Fruit fly (Drosophila melanogaster) whole organism, prepupa: ENCODE measurements around the gene CG44837.

Experiments
- Blimp-1 ChIP-seq: fragments of 200-800 bp; sonication (Bioruptor generic); optimal IDR thresholded peaks from 3 replicates; lab custom pipeline; 2017; ENCODE audit warnings: missing biosample characterization, missing genetic modification characterization, mild to moderate bottlenecking, moderate library complexity, missing genetic modification reagents
- CG10631 ChIP-seq: fragments of 200-800 bp; sonication (Bioruptor generic); optimal IDR thresholded peaks from 2 replicates; lab custom pipeline; 2016; ENCODE audit warnings: missing biosample characterization, missing genetic modification characterization
- CG11294 ChIP-seq: fragments of 200-800 bp; sonication (Bioruptor generic); IDR thresholded peaks from 2 replicates; pipeline ENCODE4 v1.3.6; 2022; ENCODE audit warnings: missing biosample characterization, missing genetic modification characterization
- CG15336 ChIP-seq: fragments of 200-800 bp; sonication (Bioruptor generic); IDR thresholded peaks from 2 replicates; pipeline ENCODE4 v1.3.6; 2022; ENCODE audit warnings: missing biosample characterization, missing genetic modification characterization
- CG1621 ChIP-seq: fragments of 200-800 bp; sonication (Bioruptor generic); optimal IDR thresholded peaks from 3 replicates; lab custom pipeline; 2018; ENCODE audit warnings: missing biosample characterization, mild to moderate bottlenecking, missing genetic modification characterization
- CG16779 ChIP-seq: fragments of 200-800 bp; sonication (Bioruptor generic); optimal IDR thresholded peaks from 3 replicates; lab custom pipeline; 2017; ENCODE audit warnings: missing biosample characterization, mild to moderate bottlenecking, missing genetic modification characterization
- CG3032 ChIP-seq: fragments of 200-800 bp; optimal IDR thresholded peaks from 2 replicates; lab custom pipeline; 2019; ENCODE audit warnings: missing biosample characterization, mild to moderate bottlenecking, missing genetic modification characterization, moderate library complexity
- CG31627 ChIP-seq: fragments of 200-800 bp; sonication (Bioruptor generic); optimal IDR thresholded peaks from 3 replicates; lab custom pipeline; 2016; ENCODE audit warnings: missing biosample characterization, missing genetic modification characterization
- CG32006 ChIP-seq: fragments of 200-800 bp; sonication (Bioruptor generic); optimal IDR thresholded peaks from 3 replicates; lab custom pipeline; 2017; ENCODE audit warnings: missing biosample characterization, mild to moderate bottlenecking, missing genetic modification characterization
- CG34406 ChIP-seq: fragments of 200-800 bp; sonication (Bioruptor generic); optimal IDR thresholded peaks from 3 replicates; lab custom pipeline; 2016; ENCODE audit warnings: missing biosample characterization, missing genetic modification characterization
- CG3919 ChIP-seq: fragments of 200-800 bp; sonication (Bioruptor generic); optimal IDR thresholded peaks from 3 replicates; lab custom pipeline; 2016; ENCODE audit warnings: missing biosample characterization, missing genetic modification characterization
- CG4318 ChIP-seq: fragments of 200-800 bp; sonication (Bioruptor generic); optimal IDR thresholded peaks from 3 replicates; lab custom pipeline; 2017; ENCODE audit warnings: missing biosample characterization, mild to moderate bottlenecking, missing genetic modification characterization
- CG6163 ChIP-seq: fragments of 200-800 bp; sonication (Bioruptor generic); IDR thresholded peaks from 3 replicates; pipeline ENCODE4 v1.3.6; 2022; ENCODE audit warnings: missing biosample characterization, missing genetic modification characterization
- CG6276 ChIP-seq: fragments of 200-800 bp; sonication (Bioruptor generic); optimal IDR thresholded peaks from 2 replicates; lab custom pipeline; 2017; ENCODE audit warnings: missing biosample characterization, mild to moderate bottlenecking, missing genetic modification characterization
- CG6792 ChIP-seq: fragments of 200-800 bp; sonication (Bioruptor generic); optimal IDR thresholded peaks from 3 replicates; lab custom pipeline; 2016; ENCODE audit warnings: missing biosample characterization, missing genetic modification characterization
- CG6808 ChIP-seq: fragments of 200-800 bp; sonication (Bioruptor generic); optimal IDR thresholded peaks from 3 replicates; lab custom pipeline; 2017; ENCODE audit warnings: missing biosample characterization, missing genetic modification characterization, mild to moderate bottlenecking, moderate library complexity, missing genetic modification reagents
- CG8119 ChIP-seq: fragments of 200-800 bp; sonication (Bioruptor generic); IDR thresholded peaks from 3 replicates; pipeline ENCODE4 v1.3.6; 2022; ENCODE audit warnings: missing biosample characterization, missing genetic modification characterization
- CG8319 ChIP-seq: fragments of 200-800 bp; sonication (Bioruptor generic); optimal IDR thresholded peaks from 3 replicates; lab custom pipeline; 2016; ENCODE audit warnings: missing biosample characterization, missing genetic modification characterization
- CG8632 ChIP-seq: fragments of 200-800 bp; sonication (Bioruptor generic); optimal IDR thresholded peaks from 3 replicates; lab custom pipeline; 2016; ENCODE audit warnings: missing biosample characterization, missing genetic modification characterization
- CG9139 ChIP-seq: fragments of 200-800 bp; sonication (Bioruptor generic); optimal IDR thresholded peaks from 3 replicates; lab custom pipeline; 2017; ENCODE audit warnings: missing biosample characterization, mild to moderate bottlenecking, missing genetic modification characterization
- Eip75B ChIP-seq: fragments of 200-800 bp; sonication (Bioruptor generic); optimal IDR thresholded peaks from 3 replicates; lab custom pipeline; 2016; ENCODE audit warnings: missing biosample characterization, missing genetic modification characterization
- Eip78C ChIP-seq: fragments of 200-800 bp; sonication (Bioruptor generic); peaks from one replicate; lab custom pipeline; 2016; ENCODE audit warnings: missing biosample characterization, missing genetic modification characterization
- Eip93F ChIP-seq: fragments of 200-800 bp; sonication (Bioruptor generic); optimal IDR thresholded peaks from 2 replicates; lab custom pipeline; 2016; ENCODE audit warnings: missing biosample characterization, mild to moderate bottlenecking, missing genetic modification characterization
- Ets21C ChIP-seq: fragments of 200-800 bp; sonication (Bioruptor generic); optimal IDR thresholded peaks from 3 replicates; lab custom pipeline; 2016; ENCODE audit warnings: missing biosample characterization, missing genetic modification characterization
- Ets96B ChIP-seq: fragments of 200-800 bp; optimal IDR thresholded peaks from 2 replicates; lab custom pipeline; 2019; ENCODE audit warnings: missing biosample characterization, mild to moderate bottlenecking, missing genetic modification characterization, moderate library complexity
- Gug ChIP-seq: fragments of 200-800 bp; sonication (Bioruptor generic); IDR thresholded peaks from 2 replicates; pipeline ENCODE4 v1.3.6; 2022; ENCODE audit warnings: missing biosample characterization, missing genetic modification characterization
- Hr38 ChIP-seq: sonication (Bioruptor generic); optimal IDR thresholded peaks from 2 replicates; lab custom pipeline; 2016; ENCODE audit warnings: missing biosample characterization, missing genetic modification characterization
- Hr39 ChIP-seq: fragments of 200-800 bp; sonication (Bioruptor generic); optimal IDR thresholded peaks from 2 replicates; lab custom pipeline; 2016; ENCODE audit warnings: missing biosample characterization, missing genetic modification characterization
- Hr4 ChIP-seq: fragments of 200-800 bp; sonication (Bioruptor generic); optimal IDR thresholded peaks from 3 replicates; lab custom pipeline; 2016; ENCODE audit warnings: missing biosample characterization, missing genetic modification characterization
- Lpt ChIP-seq: fragments of 200-800 bp; sonication (Bioruptor generic); optimal IDR thresholded peaks from 3 replicates; lab custom pipeline; 2016; ENCODE audit warnings: missing biosample characterization, missing genetic modification characterization
- Met ChIP-seq: fragments of 200-800 bp; sonication (Bioruptor generic); optimal IDR thresholded peaks from 3 replicates; lab custom pipeline; 2016; ENCODE audit warnings: missing biosample characterization, missing genetic modification characterization
- Smox ChIP-seq: fragments of 200-800 bp; sonication (Bioruptor generic); optimal IDR thresholded peaks from 3 replicates; lab custom pipeline; 2016; ENCODE audit warnings: missing biosample characterization, missing genetic modification characterization
- Sox102F ChIP-seq: fragments of 200-800 bp; sonication (Bioruptor generic); optimal IDR thresholded peaks from 2 replicates; lab custom pipeline; 2016; ENCODE audit warnings: missing biosample characterization, mild to moderate bottlenecking, missing genetic modification characterization
- Sox14 ChIP-seq: fragments of 200-800 bp; sonication (Bioruptor generic); optimal IDR thresholded peaks from 3 replicates; lab custom pipeline; 2016; ENCODE audit warnings: missing biosample characterization, missing genetic modification characterization
- Sox15 ChIP-seq: fragments of 200-800 bp; sonication (Bioruptor generic); optimal IDR thresholded peaks from 3 replicates; lab custom pipeline; 2016; ENCODE audit warnings: missing biosample characterization, missing genetic modification characterization
- achi ChIP-seq: fragments of 200-800 bp; sonication (Bioruptor generic); optimal IDR thresholded peaks from 3 replicates; lab custom pipeline; 2016; ENCODE audit warnings: missing biosample characterization, missing genetic modification characterization
- acj6 ChIP-seq: fragments of 200-800 bp; sonication (Bioruptor generic); optimal IDR thresholded peaks from 3 replicates; lab custom pipeline; 2016; ENCODE audit warnings: missing biosample characterization, missing genetic modification characterization
- cyc ChIP-seq: fragments of 200-800 bp; sonication (Bioruptor generic); optimal IDR thresholded peaks from 3 replicates; lab custom pipeline; 2016; ENCODE audit warnings: missing biosample characterization, missing genetic modification characterization
- dsx ChIP-seq: fragments of 200-800 bp; optimal IDR thresholded peaks from 3 replicates; lab custom pipeline; 2019; ENCODE audit warnings: missing biosample characterization, mild to moderate bottlenecking, missing genetic modification characterization, moderate library complexity; ENCODE audit not compliant: poor library complexity, severe bottlenecking
- eg ChIP-seq: fragments of 200-800 bp; sonication (Bioruptor generic); IDR thresholded peaks from 3 replicates; pipeline ENCODE4 v1.3.6; 2022; ENCODE audit warnings: missing biosample characterization, missing genetic modification characterization
- esn ChIP-seq: fragments of 200-800 bp; sonication (Bioruptor generic); optimal IDR thresholded peaks from 2 replicates; lab custom pipeline; 2016; ENCODE audit warnings: missing biosample characterization, mild to moderate bottlenecking, missing genetic modification characterization, moderate library complexity
- fd59A ChIP-seq: fragments of 200-800 bp; sonication (Bioruptor generic); optimal IDR thresholded peaks from 2 replicates; lab custom pipeline; 2017; ENCODE audit warnings: missing biosample characterization, mild to moderate bottlenecking, missing genetic modification characterization, missing genetic modification reagents
- lz ChIP-seq: fragments of 200-800 bp; sonication (Bioruptor generic); optimal IDR thresholded peaks from 3 replicates; lab custom pipeline; 2016; ENCODE audit warnings: missing biosample characterization, missing genetic modification characterization
- net ChIP-seq: fragments of 200-800 bp; sonication (Bioruptor generic); optimal IDR thresholded peaks from 3 replicates; lab custom pipeline; 2016; ENCODE audit warnings: missing biosample characterization, missing genetic modification characterization
- pdm3 ChIP-seq: fragments of 200-800 bp; sonication (Bioruptor generic); optimal IDR thresholded peaks from 3 replicates; lab custom pipeline; 2016; ENCODE audit warnings: missing biosample characterization, missing genetic modification characterization
- salr ChIP-seq, 2 experiments: fragments of 200-800 bp; sonication (Bioruptor generic); optimal IDR thresholded peaks; 3 replicates each; lab custom pipeline; 2016 to 2018; ENCODE audit warnings: missing biosample characterization in 2 of 2, missing genetic modification characterization in 2 of 2, mild to moderate bottlenecking in 1 of 2
- spab ChIP-seq: fragments of 200-800 bp; sonication (Bioruptor generic); optimal IDR thresholded peaks from 2 replicates; lab custom pipeline; 2017; ENCODE audit warnings: missing biosample characterization, mild to moderate bottlenecking, missing genetic modification characterization, missing genetic modification reagents
- ss ChIP-seq, 2 experiments: fragments of 200-800 bp; sonication (Bioruptor generic); optimal IDR thresholded peaks; 2 replicates in 1 of 2; 3 replicates in 1 of 2; lab custom pipeline; 2017 to 2018; ENCODE audit warnings: mild to moderate bottlenecking in 2 of 2, missing biosample characterization in 2 of 2, missing genetic modification characterization in 2 of 2, moderate library complexity in 1 of 2
- topi ChIP-seq: fragments of 200-800 bp; sonication (Bioruptor generic); optimal IDR thresholded peaks from 3 replicates; lab custom pipeline; 2016; ENCODE audit warnings: missing biosample characterization, missing genetic modification characterization
- vri ChIP-seq: fragments of 200-800 bp; sonication (Bioruptor generic); optimal IDR thresholded peaks from 3 replicates; lab custom pipeline; 2016; ENCODE audit warnings: missing biosample characterization, mild to moderate bottlenecking, missing genetic modification characterization

Gene CG44837

dm6 chr3L:11819639-11820456 is 118.8 kb downstream of the CG44837 start:
- peak; percentile 59 for TF ChIP-seq vri (GFP tag; lab: Kevin White, UChicago)
- peak; percentile 6 for TF ChIP-seq CG8632
- TF ChIP-seq ss (GFP tag; optimal IDR thresholded peaks at IDR 0.05; lab: Kevin White, UChicago): no peak
- no peak for TF ChIP-seq salr (GFP tag; optimal IDR thresholded peaks at IDR 0.05; lab: Kevin White, UChicago)
- no peak for TF ChIP-seq Gug (GFP tag; lab: Robert Waterston, UW)
- no peak for TF ChIP-seq CG6276 (GFP tag; lab: Kevin White, UChicago)
- TF ChIP-seq esn (GFP tag; lab: Kevin White, UChicago): peak; percentile 57
- TF ChIP-seq eg (GFP tag; lab: Robert Waterston, UW): peak; percentile 61; the same call in 2 of the 3 replicates
- TF ChIP-seq Sox15 (GFP tag; lab: Kevin White, UChicago): no peak
- no peak for TF ChIP-seq CG3032 (tag; lab: Kevin White, UChicago)
- TF ChIP-seq Blimp-1: no peak
- TF ChIP-seq pdm3: peak; percentile 43
- peak; percentile 50 for TF ChIP-seq CG15336 (GFP tag; lab: Robert Waterston, UW)
- TF ChIP-seq CG11294 (GFP tag; lab: Robert Waterston, UW): peak; percentile 27; the same call in 1 of the 2 replicates
- no peak for TF ChIP-seq CG8319 (GFP tag; lab: Kevin White, UChicago)
- TF ChIP-seq CG8119 (GFP tag; lab: Robert Waterston, UW): peak; percentile 27; the same call in 2 of the 3 replicates
- TF ChIP-seq Ets21C (GFP tag; lab: Kevin White, UChicago): no peak
- peak; percentile 24 for TF ChIP-seq acj6
- TF ChIP-seq CG31627 (GFP tag; lab: Kevin White, UChicago): peak; percentile 33
- TF ChIP-seq achi (GFP tag; lab: Kevin White, UChicago): peak; percentile 38
- peak; percentile 70; the same call in 2 of the 3 replicates for TF ChIP-seq CG6163 (GFP tag; lab: Robert Waterston, UW)
- TF ChIP-seq CG16779 (tag; lab: Kevin White, UChicago): no peak
- no peak for TF ChIP-seq spab (GFP tag; lab: Kevin White, UChicago)
- peak; percentile 20 for TF ChIP-seq CG6792
- TF ChIP-seq CG6808 (GFP tag; lab: Kevin White, UChicago): peak; percentile 57
- peak; percentile 58 for TF ChIP-seq net (GFP tag; lab: Kevin White, UChicago)
- peak; percentile 25 for TF ChIP-seq Lpt
- TF ChIP-seq dsx (GFP tag; lab: Kevin White, UChicago): no peak
- TF ChIP-seq Hr4 (GFP tag; lab: Kevin White, UChicago): peak; percentile 43
- no peak for TF ChIP-seq Hr38 (GFP tag; lab: Kevin White, UChicago)
- TF ChIP-seq topi: peak; percentile 3
- TF ChIP-seq CG34406 (GFP tag; lab: Kevin White, UChicago): peak; percentile 14
- TF ChIP-seq Met (GFP tag; lab: Kevin White, UChicago): no peak
- peak; percentile 38 for TF ChIP-seq lz
- peak; percentile 5 for TF ChIP-seq Ets96B (tag; lab: Kevin White, UChicago)
- TF ChIP-seq fd59A (GFP tag; lab: Kevin White, UChicago): no peak
- TF ChIP-seq CG32006 (GFP tag; lab: Kevin White, UChicago): no peak
- no peak for TF ChIP-seq cyc (GFP tag; lab: Kevin White, UChicago)
- peak; percentile 44 for TF ChIP-seq Sox14 (GFP tag; lab: Kevin White, UChicago)
- no peak for TF ChIP-seq CG3919 (GFP tag; lab: Kevin White, UChicago)
- no peak for TF ChIP-seq Eip75B (GFP tag; lab: Kevin White, UChicago)
- peak; percentile 63 for TF ChIP-seq Sox102F
- TF ChIP-seq Smox (GFP tag; lab: Kevin White, UChicago): peak; percentile 40
- TF ChIP-seq Eip78C (GFP tag; lab: Kevin White, UChicago): peak; percentile 64
- no peak for TF ChIP-seq Eip93F
- TF ChIP-seq CG1621 (tag; lab: Kevin White, UChicago): no peak
- TF ChIP-seq CG4318 (GFP tag; lab: Kevin White, UChicago): no peak
- peak; percentile 38 for TF ChIP-seq Hr39 (GFP tag; lab: Kevin White, UChicago)
- TF ChIP-seq CG9139 (GFP tag; lab: Kevin White, UChicago): no peak
- TF ChIP-seq CG10631 (GFP tag; lab: Kevin White, UChicago): no peak
